Worm (Caenorhabditis elegans): Measurements from ENCODE around the gene pgam-5.

DNA sequence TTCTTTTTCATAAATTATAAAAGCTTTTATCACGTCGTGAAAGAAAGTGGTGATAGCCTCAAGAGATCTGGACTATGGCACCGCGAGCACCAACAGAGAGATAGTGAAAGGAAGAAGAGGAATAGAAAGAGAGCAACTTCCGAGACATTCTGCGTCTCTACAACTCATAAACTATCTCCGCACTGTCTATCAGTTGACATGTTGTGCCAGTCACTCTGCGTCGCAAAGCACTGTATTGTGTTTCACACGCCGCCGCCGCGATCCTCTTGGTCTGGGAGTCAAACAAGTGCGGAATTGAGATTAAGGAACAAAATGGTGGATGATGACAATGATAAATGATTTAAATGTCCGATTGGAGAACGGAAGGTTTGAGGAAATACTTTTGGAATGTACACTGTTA lies 24.9 kb upstream of the pgam-5 start:
- TF ChIP-seq pha-4 (tag; optimal IDR thresholded peaks at IDR 0.05), result peak; percentile 72
- no peak for TF ChIP-seq snpc-4 (tag; optimal IDR thresholded peaks at IDR 0.05)
- TF ChIP-seq sptf-1 (tag; optimal IDR thresholded peaks at IDR 0.05), result no peak
- TF ChIP-seq cnd-1 (tag; optimal IDR thresholded peaks at IDR 0.05), result no peak
- TF ChIP-seq lsy-2 (tag; optimal IDR thresholded peaks at IDR 0.05), result no peak
